Worm (Caenorhabditis elegans) whole organism, young adult: ENCODE measurements around the gene ZK177.1.

Experiments
- F10E7.11 ChIP-seq: sonication (generic microtip); optimal IDR thresholded peaks from 2 replicates; lab custom pipeline; 2017; ENCODE audit warnings: mild to moderate bottlenecking, missing genetic modification characterization, moderate library complexity, missing compliant biosample characterization
- F52B5.7 ChIP-seq: sonication (generic microtip); optimal IDR thresholded peaks from 2 replicates; lab custom pipeline; 2016; ENCODE audit warnings: mild to moderate bottlenecking, missing genetic modification characterization, missing compliant biosample characterization
- ama-1 ChIP-seq, 3 experiments: fragments of 150-350 bp in 1 of 3; sonication (generic microtip) in 2 of 3; optimal IDR thresholded peaks; 2 replicates each; lab custom pipeline; 2014 to 2018; ENCODE audit warnings: missing biosample characterization in 2 of 3, missing genetic modification characterization in 2 of 3, missing genetic modification reagents in 2 of 3
- atf-7 ChIP-seq: sonication (generic microtip); optimal IDR thresholded peaks from 2 replicates; lab custom pipeline; 2017; ENCODE audit warnings: mild to moderate bottlenecking, missing genetic modification characterization, missing compliant biosample characterization
- attf-5 ChIP-seq: fragments of 200-800 bp; sonication (Bioruptor generic); optimal IDR thresholded peaks from 2 replicates; lab custom pipeline; 2018; ENCODE audit warnings: mild to moderate bottlenecking, missing genetic modification characterization, missing compliant biosample characterization
- efl-1 ChIP-seq: fragments of 150-350 bp; optimal IDR thresholded peaks from 2 replicates; lab custom pipeline; 2014; ENCODE audit warnings: missing biosample characterization, missing genetic modification reagents, missing genetic modification characterization
- hlh-26 ChIP-seq: fragments of 200-800 bp; sonication (Bioruptor generic); conservative IDR thresholded peaks from 2 replicates; pipeline ENCODE4 v1.3.6; 2022; ENCODE audit warnings: missing genetic modification reagents, missing genetic modification characterization, missing compliant biosample characterization
- lag-1 ChIP-seq: fragments of 200-800 bp; sonication (Bioruptor generic); IDR thresholded peaks from 2 replicates; pipeline ENCODE4 v1.3.6; 2022; ENCODE audit warnings: missing genetic modification reagents, missing genetic modification characterization, missing compliant biosample characterization
- sea-2 ChIP-seq: fragments of 200-800 bp; sonication (Bioruptor generic); IDR thresholded peaks from 2 replicates; pipeline ENCODE4 v1.3.6; 2022; ENCODE audit warnings: missing genetic modification characterization, missing compliant biosample characterization

DNA sequence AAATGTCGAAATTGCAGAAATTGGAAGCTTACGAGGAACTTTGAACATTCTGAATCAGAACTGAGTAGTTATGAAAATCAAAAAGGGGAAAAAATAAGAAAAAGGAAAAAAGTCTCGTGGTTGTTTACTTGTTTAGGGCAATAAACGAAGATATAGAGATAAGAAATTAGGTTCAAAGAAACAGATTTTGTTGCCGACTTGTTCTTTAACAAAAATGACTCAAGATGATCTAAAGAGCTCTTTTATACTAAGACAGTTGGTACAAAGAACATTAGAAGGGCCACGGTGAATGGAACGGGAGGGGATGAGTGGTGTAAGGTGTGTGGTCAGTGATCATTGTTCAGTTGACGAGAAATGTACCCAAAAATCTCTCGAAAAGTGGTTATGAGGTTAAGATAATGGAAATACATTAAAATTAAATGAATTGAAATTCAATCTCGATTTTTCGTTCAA, 19.5 kb downstream of the ZK177.1 start, which contains the start of gene acdh-2:
- TF ChIP-seq sea-2 (GFP tag; lab: Robert Waterston, UW) (no peak), ama-1 (optimal IDR thresholded peaks at IDR 0.05; lab: Kevin White, UChicago) (no peak), ama-1 (GFP tag; optimal IDR thresholded peaks at IDR 0.05; lab: Kevin White, UChicago) (no peak), atf-7 (tag; lab: Kevin White, UChicago) (no peak), hlh-26 (GFP tag; lab: Robert Waterston, UW) (no peak), lag-1 (no peak), attf-5 (no peak), efl-1 (GFP tag; lab: Kevin White, UChicago) (no peak), F52B5.7 (tag; lab: Kevin White, UChicago) (no peak), F10E7.11 (tag; lab: Kevin White, UChicago) (no peak)
